Worm (Caenorhabditis elegans): ENCODE results near the gene C12D8.21.

C12D8.21 gene

ce11 chrV:10228360-10228759 lies 12.6 kb downstream of the C12D8.21 start, which contains the start of gene fipr-4:
TSS of gene fipr-4 (minus strand) at chrV:10228460.
- TF ChIP-seq somi-1 (GFP tag; optimal IDR thresholded peaks at IDR 0.05) = no peak
- TF ChIP-seq sdz-38 (tag; optimal IDR thresholded peaks at IDR 0.05) = no peak
- no peak for TF ChIP-seq sea-2 (GFP tag; IDR thresholded peaks at IDR 0.05)
- TF ChIP-seq egl-44 (GFP tag; IDR thresholded peaks at IDR 0.05) = no peak
- TF ChIP-seq nhr-90 (tag; optimal IDR thresholded peaks at IDR 0.05) = no peak
- no peak for TF ChIP-seq cebp-1 (GFP tag; IDR thresholded peaks at IDR 0.05)
- no peak for TF ChIP-seq cebp-1 (tag; optimal IDR thresholded peaks at IDR 0.05)
- no peak for TF ChIP-seq zfh-2 (GFP tag; conservative IDR thresholded peaks at IDR 0.05)
- TF ChIP-seq let-607 (tag; optimal IDR thresholded peaks at IDR 0.05) = no peak
- TF ChIP-seq ztf-28 (GFP tag; IDR thresholded peaks at IDR 0.05) = no peak

ce11 chrV:10227333-10227732 lies 13.7 kb downstream of the C12D8.21 start, which contains the start of gene ttr-19:
TSS of gene ttr-19 (minus strand) at chrV:10227433.
- no peak for TF ChIP-seq T07F8.4 (tag; optimal IDR thresholded peaks at IDR 0.05)
- TF ChIP-seq madf-3 (GFP tag; IDR thresholded peaks at IDR 0.05) = no peak
- no peak for TF ChIP-seq fkh-3 (tag; optimal IDR thresholded peaks at IDR 0.05)
- TF ChIP-seq unc-130 (GFP tag; optimal IDR thresholded peaks at IDR 0.05) = no peak
- no peak for TF ChIP-seq tbx-9 (tag; optimal IDR thresholded peaks at IDR 0.05; ENCODE audit: borderline replicate concordance)
- no peak for TF ChIP-seq mcd-1 (GFP tag; IDR thresholded peaks at IDR 0.05)
- no peak for TF ChIP-seq Y67H2A.10 (GFP tag; conservative IDR thresholded peaks at IDR 0.05)
- TF ChIP-seq ceh-40 (GFP tag; IDR thresholded peaks at IDR 0.05) = no peak
- TF ChIP-seq akir-1 (GFP tag; optimal IDR thresholded peaks at IDR 0.05) = no peak
- TF ChIP-seq atf-7 (tag; optimal IDR thresholded peaks at IDR 0.05) = no peak
- no peak for TF ChIP-seq madf-6 (GFP tag; IDR thresholded peaks at IDR 0.05)
- no peak for TF ChIP-seq F52B5.7 (tag; optimal IDR thresholded peaks at IDR 0.05)
- TF ChIP-seq snpc-1.3 (tag; optimal IDR thresholded peaks at IDR 0.05; ENCODE audit: insufficient read depth) = no peak
- TF ChIP-seq sdz-38 (tag; optimal IDR thresholded peaks at IDR 0.05) = no peak
- no peak for TF ChIP-seq ccch-3 (GFP tag; optimal IDR thresholded peaks at IDR 0.05)
- TF ChIP-seq pbrm-1 (GFP tag; IDR thresholded peaks at IDR 0.05) = no peak
- TF ChIP-seq lin-54 (GFP tag; optimal IDR thresholded peaks at IDR 0.05) = no peak

ce11 chrV:10225610-10226009 lies 15.4 kb downstream of the C12D8.21 start, which contains the start of gene daf-36:
TSS of gene daf-36 (minus strand) at chrV:10225710.
- TF ChIP-seq nhr-80 (tag; optimal IDR thresholded peaks at IDR 0.05) (peak; percentile 45), F23B12.7 (tag; optimal IDR thresholded peaks at IDR 0.05; ENCODE audit: insufficient read depth) (no peak), lag-1 (GFP tag; IDR thresholded peaks at IDR 0.05) (no peak)

- TF ChIP-seq nhr-80 (tag; optimal IDR thresholded peaks at IDR 0.05) (peak; percentile 62), lir-1 (GFP tag; conservative IDR thresholded peaks at IDR 0.05) (no peak), hmg-1.2 (GFP tag; IDR thresholded peaks at IDR 0.05) (no peak), F23B12.7 (tag; optimal IDR thresholded peaks at IDR 0.05; ENCODE audit: insufficient read depth) (no peak), rpc-1 (optimal IDR thresholded peaks at IDR 0.05) (no peak), rpc-1 (tag; optimal IDR thresholded peaks at IDR 0.05) (no peak), T07F8.4 (tag; optimal IDR thresholded peaks at IDR 0.05) (no peak)
Observed at ce11 chrV:10224619-10225018, 16.4 kb downstream of the C12D8.21 start.

- no peak for TF ChIP-seq K12H6.12 (tag; optimal IDR thresholded peaks at IDR 0.05)
- no peak for TF ChIP-seq snpc-1.1 (tag; optimal IDR thresholded peaks at IDR 0.05; ENCODE audit: insufficient read depth)
- TF ChIP-seq athp-1 (tag; optimal IDR thresholded peaks at IDR 0.05) = no peak
- TF ChIP-seq ceh-27 (GFP tag; optimal IDR thresholded peaks at IDR 0.05) = no peak
- no peak for TF ChIP-seq B0261.1 (tag; optimal IDR thresholded peaks at IDR 0.05)
- TF ChIP-seq Y95B8A.8 (GFP tag; IDR thresholded peaks at IDR 0.05) = no peak
- TF ChIP-seq egl-44 (GFP tag; IDR thresholded peaks at IDR 0.05) = no peak
- TF ChIP-seq ztf-26 (tag; optimal IDR thresholded peaks at IDR 0.05) = no peak
- no peak for TF ChIP-seq fkh-3 (tag; optimal IDR thresholded peaks at IDR 0.05)
- TF ChIP-seq B0336.3 (GFP tag; IDR thresholded peaks at IDR 0.05) = no peak
- TF ChIP-seq dox-1 (GFP tag; IDR thresholded peaks at IDR 0.05) = no peak
- no peak for TF ChIP-seq ztf-18 (tag; optimal IDR thresholded peaks at IDR 0.05)
- no peak for TF ChIP-seq aptf-2 (GFP tag; conservative IDR thresholded peaks at IDR 0.05)
- TF ChIP-seq ztf-28 (GFP tag; IDR thresholded peaks at IDR 0.05) = no peak
Observed at ce11 chrV:10222007-10222406, 19.0 kb downstream of the C12D8.21 start, which contains the start of gene C12D8.20. TSS of gene C12D8.20 (plus strand) at chrV:10222307.

Data from whole organism, young adult.